Worm (Caenorhabditis elegans) whole organism, young adult: ENCODE measurements around the gene rps-21.

Source experiments
- B0035.1 ChIP-seq: sonication (generic microtip); optimal IDR thresholded peaks from 2 replicates; lab custom pipeline; 2016; ENCODE audit warnings: missing genetic modification characterization, mild to moderate bottlenecking, missing compliant biosample characterization, missing genotype, missing genetic modification reagents
- B0336.3 ChIP-seq: fragments of 200-800 bp; sonication (Bioruptor generic); IDR thresholded peaks from 2 replicates; pipeline ENCODE4 v1.3.6; 2022; ENCODE audit warnings: missing genetic modification characterization, missing compliant biosample characterization
- F39B2.1 ChIP-seq: fragments of 200-800 bp; sonication (Bioruptor generic); IDR thresholded peaks from 2 replicates; pipeline ENCODE4 v1.3.6; 2022; ENCODE audit warnings: missing genetic modification reagents, missing genetic modification characterization, missing compliant biosample characterization
- Y53F4B.3 ChIP-seq: fragments of 200-800 bp; sonication (Bioruptor generic); IDR thresholded peaks from 2 replicates; pipeline ENCODE4 v1.3.6; 2022; ENCODE audit warnings: missing genetic modification reagents, missing genetic modification characterization, missing compliant biosample characterization
- athp-1 ChIP-seq: sonication (generic microtip); optimal IDR thresholded peaks from 2 replicates; lab custom pipeline; 2017; ENCODE audit warnings: mild to moderate bottlenecking, missing genetic modification characterization, missing compliant biosample characterization
- ceh-27 ChIP-seq: fragments of 200-800 bp; sonication (Bioruptor generic); optimal IDR thresholded peaks from 2 replicates; lab custom pipeline; 2018; ENCODE audit warnings: mild to moderate bottlenecking, missing genetic modification characterization, moderate library complexity, missing compliant biosample characterization
- egrh-3 ChIP-seq: fragments of 200-800 bp; sonication (Bioruptor generic); IDR thresholded peaks from 2 replicates; pipeline ENCODE4 v1.3.6; 2022; ENCODE audit warnings: missing genetic modification reagents, missing genetic modification characterization, missing compliant biosample characterization
- hrde-1 ChIP-seq: sonication (generic microtip); optimal IDR thresholded peaks from 2 replicates; lab custom pipeline; 2016; ENCODE audit warnings: missing genetic modification characterization, mild to moderate bottlenecking, missing compliant biosample characterization, moderate library complexity, missing genotype, missing genetic modification reagents, borderline replicate concordance
- madf-10 ChIP-seq: sonication (generic microtip); optimal IDR thresholded peaks from 2 replicates; lab custom pipeline; 2016; ENCODE audit warnings: mild to moderate bottlenecking, missing genetic modification characterization, missing compliant biosample characterization
- mxl-1 ChIP-seq: sonication (generic microtip); optimal IDR thresholded peaks from 2 replicates; lab custom pipeline; 2016; ENCODE audit warnings: missing genetic modification characterization, missing compliant biosample characterization
- nhr-90 ChIP-seq: sonication (generic microtip); optimal IDR thresholded peaks from 2 replicates; lab custom pipeline; 2016; ENCODE audit warnings: missing genotype, mild to moderate bottlenecking, missing genetic modification characterization, missing compliant biosample characterization
- pbrm-1 ChIP-seq: fragments of 200-800 bp; sonication (Bioruptor generic); IDR thresholded peaks from 2 replicates; pipeline ENCODE4 v1.3.6; 2022; ENCODE audit warnings: missing genetic modification reagents, missing genetic modification characterization, missing compliant biosample characterization
- sdz-38 ChIP-seq: sonication (generic microtip); optimal IDR thresholded peaks from 2 replicates; lab custom pipeline; 2016; ENCODE audit warnings: missing genotype, missing genetic modification characterization, missing compliant biosample characterization
- zim-3 ChIP-seq: sonication (generic microtip); optimal IDR thresholded peaks from 2 replicates; lab custom pipeline; 2017; ENCODE audit warnings: mild to moderate bottlenecking, missing genetic modification characterization, moderate library complexity, missing compliant biosample characterization

ce11 chrIII:7166664-7167567 lies 22.5 kb downstream of the rps-21 start:
- TF ChIP-seq athp-1 (tag; lab: Kevin White, UChicago) (no peak), madf-10 (no peak), nhr-90 (tag; lab: Kevin White, UChicago) (no peak), zim-3 (tag; lab: Kevin White, UChicago) (no peak), egrh-3 (GFP tag; lab: Robert Waterston, UW) (no peak), ceh-27 (peak; percentile 36), F39B2.1 (GFP tag; lab: Robert Waterston, UW) (no peak), hrde-1 (tag; lab: Kevin White, UChicago) (no peak), sdz-38 (tag; lab: Kevin White, UChicago) (no peak), B0035.1 (tag; lab: Kevin White, UChicago) (no peak), Y53F4B.3 (GFP tag; lab: Robert Waterston, UW) (no peak), mxl-1 (tag; lab: Kevin White, UChicago) (no peak), B0336.3 (GFP tag; lab: Robert Waterston, UW) (no peak), pbrm-1 (GFP tag; lab: Robert Waterston, UW) (no peak)
